Worm (Caenorhabditis elegans) whole organism, midembryonic: ENCODE measurements around the gene wdr-48.

Experiments
- T22C8.4 ChIP-seq: fragments of 200-800 bp; sonication (Bioruptor generic); IDR thresholded peaks from 2 replicates; pipeline ENCODE4 v1.3.6; 2022; ENCODE audit warnings: missing genetic modification characterization, missing compliant biosample characterization
- cog-1 ChIP-seq: sonication (generic microtip); optimal IDR thresholded peaks from 2 replicates; lab custom pipeline; 2016; ENCODE audit warnings: missing genetic modification characterization, missing compliant biosample characterization
- flt-1 ChIP-seq: fragments of 200-800 bp; sonication (Bioruptor generic); IDR thresholded peaks from 2 replicates; pipeline ENCODE4 v1.3.6; 2022; ENCODE audit warnings: missing genetic modification characterization, missing compliant biosample characterization
- klf-2 ChIP-seq: fragments of 200-800 bp; sonication (Bioruptor generic); conservative IDR thresholded peaks from 2 replicates; pipeline ENCODE4 v1.3.6; 2022; ENCODE audit warnings: missing genetic modification reagents, missing genetic modification characterization, missing compliant biosample characterization
- med-1 ChIP-seq: sonication (generic microtip); optimal IDR thresholded peaks from 2 replicates; lab custom pipeline; 2017; ENCODE audit warnings: missing genetic modification characterization, mild to moderate bottlenecking, missing compliant biosample characterization, antibody characterized with exemption, missing genetic modification reagents; ENCODE audit not compliant: insufficient read depth
- ref-1 ChIP-seq: fragments of 200-800 bp; sonication (Bioruptor generic); conservative IDR thresholded peaks from 2 replicates; pipeline ENCODE4 v1.3.6; 2022; ENCODE audit warnings: missing genetic modification reagents, missing genetic modification characterization, missing compliant biosample characterization
- tab-1 ChIP-seq: fragments of 200-800 bp; sonication (Bioruptor generic); IDR thresholded peaks from 2 replicates; pipeline ENCODE4 v1.3.6; 2022; ENCODE audit warnings: missing genetic modification characterization, missing compliant biosample characterization
- ztf-23 ChIP-seq: fragments of 200-800 bp; sonication (Bioruptor generic); IDR thresholded peaks from 2 replicates; pipeline ENCODE4 v1.3.6; 2022; ENCODE audit warnings: missing genetic modification reagents, missing genetic modification characterization, missing compliant biosample characterization
- ztf-29 ChIP-seq: fragments of 200-800 bp; sonication (Bioruptor generic); IDR thresholded peaks from 2 replicates; pipeline ENCODE4 v1.3.6; 2022; ENCODE audit warnings: missing genetic modification reagents, missing genetic modification characterization, missing compliant biosample characterization

wdr-48 gene

ce11 chrIII:4594324-4594723 lies 15.7 kb downstream of the wdr-48 start, which contains the start of gene apc-11:
apc-11 (minus strand) TSS chrIII:4594424.
- no peak for TF ChIP-seq T22C8.4
- TF ChIP-seq flt-1, result no peak
- TF ChIP-seq cog-1, result no peak
- no peak for TF ChIP-seq tab-1 (GFP tag; lab: Robert Waterston, UW)
- no peak for TF ChIP-seq klf-2 (GFP tag; lab: Robert Waterston, UW)
- TF ChIP-seq ref-1 (GFP tag; lab: Robert Waterston, UW), result no peak
- no peak for TF ChIP-seq med-1 (GFP tag; lab: Kevin White, UChicago)
- no peak for TF ChIP-seq ztf-29 (GFP tag; lab: Robert Waterston, UW)
- no peak for TF ChIP-seq ztf-23 (GFP tag; lab: Robert Waterston, UW)

ce11 chrIII:4594762-4595523 lies 16.3 kb downstream of the wdr-48 start:
- no peak for TF ChIP-seq T22C8.4
- TF ChIP-seq med-1 (GFP tag; lab: Kevin White, UChicago), result no peak
- TF ChIP-seq klf-2 (GFP tag; lab: Robert Waterston, UW), result no peak
- TF ChIP-seq cog-1, result no peak
- TF ChIP-seq ztf-29 (GFP tag; lab: Robert Waterston, UW), result no peak
- no peak for TF ChIP-seq ref-1 (GFP tag; lab: Robert Waterston, UW)
- TF ChIP-seq tab-1 (GFP tag; lab: Robert Waterston, UW), result no peak
- TF ChIP-seq flt-1, result no peak
- TF ChIP-seq ztf-23 (GFP tag; lab: Robert Waterston, UW), result no peak

- no peak for TF ChIP-seq ref-1 (GFP tag; lab: Robert Waterston, UW)
- TF ChIP-seq tab-1 (GFP tag; lab: Robert Waterston, UW), result no peak
- no peak for TF ChIP-seq klf-2 (GFP tag; lab: Robert Waterston, UW)
- TF ChIP-seq ztf-23 (GFP tag; lab: Robert Waterston, UW), result no peak
- TF ChIP-seq cog-1, result no peak
- TF ChIP-seq ztf-29 (GFP tag; lab: Robert Waterston, UW), result no peak
- TF ChIP-seq flt-1, result no peak
- no peak for TF ChIP-seq T22C8.4
- no peak for TF ChIP-seq med-1 (GFP tag; lab: Kevin White, UChicago)
Measured at ce11 chrIII:4595771-4596227, 17.1 kb downstream of the wdr-48 start, which contains the start of gene asb-1. asb-1 (minus strand) TSS chrIII:4595821.

- no peak for TF ChIP-seq klf-2 (GFP tag; lab: Robert Waterston, UW)
- no peak for TF ChIP-seq med-1 (GFP tag; lab: Kevin White, UChicago)
- no peak for TF ChIP-seq flt-1
- no peak for TF ChIP-seq cog-1
- no peak for TF ChIP-seq tab-1 (GFP tag; lab: Robert Waterston, UW)
- TF ChIP-seq ztf-23 (GFP tag; lab: Robert Waterston, UW), result no peak
- no peak for TF ChIP-seq ref-1 (GFP tag; lab: Robert Waterston, UW)
- TF ChIP-seq T22C8.4, result no peak
- no peak for TF ChIP-seq ztf-29 (GFP tag; lab: Robert Waterston, UW)
Measured at ce11 chrIII:4600139-4600762, 21.6 kb downstream of the wdr-48 start, which contains the start of gene mab-21. mab-21 (plus strand) TSS chrIII:4600753.

ce11 chrIII:4601286-4601685 lies 22.6 kb downstream of the wdr-48 start:
- no peak for TF ChIP-seq tab-1 (GFP tag; lab: Robert Waterston, UW)
- no peak for TF ChIP-seq med-1 (GFP tag; lab: Kevin White, UChicago)

ce11 chrIII:4603837-4604236 lies 25.2 kb downstream of the wdr-48 start:
- TF ChIP-seq ztf-23 (GFP tag; lab: Robert Waterston, UW), result no peak
- TF ChIP-seq cog-1, result no peak
- no peak for TF ChIP-seq flt-1
- no peak for TF ChIP-seq med-1 (GFP tag; lab: Kevin White, UChicago)
- no peak for TF ChIP-seq tab-1 (GFP tag; lab: Robert Waterston, UW)
- no peak for TF ChIP-seq ztf-29 (GFP tag; lab: Robert Waterston, UW)
- TF ChIP-seq ref-1 (GFP tag; lab: Robert Waterston, UW), result no peak
- no peak for TF ChIP-seq T22C8.4
- no peak for TF ChIP-seq klf-2 (GFP tag; lab: Robert Waterston, UW)

- TF ChIP-seq flt-1 (no peak), med-1 (GFP tag; lab: Kevin White, UChicago) (no peak), ref-1 (GFP tag; lab: Robert Waterston, UW) (no peak), ztf-29 (GFP tag; lab: Robert Waterston, UW) (no peak), cog-1 (no peak), klf-2 (GFP tag; lab: Robert Waterston, UW) (no peak), T22C8.4 (no peak), ztf-23 (GFP tag; lab: Robert Waterston, UW) (no peak), tab-1 (GFP tag; lab: Robert Waterston, UW) (no peak)
Measured at ce11 chrIII:4612334-4612953, 33.8 kb downstream of the wdr-48 start, which contains the start of gene sel-2. sel-2 (minus strand) TSS chrIII:4612384.

- no peak for TF ChIP-seq ref-1 (GFP tag; lab: Robert Waterston, UW)
- TF ChIP-seq med-1 (GFP tag; lab: Kevin White, UChicago), result no peak
- no peak for TF ChIP-seq flt-1
- TF ChIP-seq tab-1 (GFP tag; lab: Robert Waterston, UW), result no peak
- TF ChIP-seq ztf-23 (GFP tag; lab: Robert Waterston, UW), result no peak
- TF ChIP-seq cog-1, result no peak
- no peak for TF ChIP-seq klf-2 (GFP tag; lab: Robert Waterston, UW)
- no peak for TF ChIP-seq ztf-29 (GFP tag; lab: Robert Waterston, UW)
- TF ChIP-seq T22C8.4, result no peak
Measured at ce11 chrIII:4616071-4616571, 37.5 kb downstream of the wdr-48 start, which contains the start of gene lips-3. lips-3 (plus strand) TSS chrIII:4616528.
